Fruit fly (Drosophila melanogaster) whole organism, embryonic: ENCODE measurements around the gene Syt12.

Experiments
- ATbp ChIP-seq: fragments of 200-800 bp; sonication (Bioruptor generic); optimal IDR thresholded peaks from 2 replicates; lab custom pipeline; 2017; ENCODE audit warnings: missing biosample characterization, mild to moderate bottlenecking, missing genetic modification characterization, missing genetic modification reagents
- Atf-2 ChIP-seq: fragments of 200-800 bp; sonication (Bioruptor generic); optimal IDR thresholded peaks from 2 replicates; lab custom pipeline; 2016; ENCODE audit warnings: missing biosample characterization, missing genetic modification characterization
- B-H2 ChIP-seq: fragments of 200-800 bp; sonication (Bioruptor generic); optimal IDR thresholded peaks from 2 replicates; lab custom pipeline; 2018; ENCODE audit warnings: missing biosample characterization, mild to moderate bottlenecking, missing genetic modification characterization
- CG10274 ChIP-seq: fragments of 200-800 bp; sonication (Bioruptor generic); optimal IDR thresholded peaks from 3 replicates; lab custom pipeline; 2017; ENCODE audit warnings: missing biosample characterization, mild to moderate bottlenecking, missing genetic modification characterization
- CG10321 ChIP-seq: fragments of 200-800 bp; sonication (Bioruptor generic); IDR thresholded peaks from 2 replicates; pipeline ENCODE4 v1.3.6; 2022; ENCODE audit warnings: missing biosample characterization, missing genetic modification characterization
- CG11085 ChIP-seq: fragments of 200-800 bp; sonication (Bioruptor generic); IDR thresholded peaks from 2 replicates; pipeline ENCODE4 v1.3.6; 2022; ENCODE audit warnings: missing biosample characterization, missing genetic modification characterization
- CG11247 ChIP-seq: fragments of 200-800 bp; sonication (Bioruptor generic); IDR thresholded peaks from 2 replicates; pipeline ENCODE4 v1.3.6; 2022; ENCODE audit warnings: missing biosample characterization, missing genetic modification characterization
- CG11456 ChIP-seq: fragments of 200-800 bp; sonication (Bioruptor generic); IDR thresholded peaks from 3 replicates; pipeline ENCODE4 v1.3.6; 2022; ENCODE audit warnings: missing biosample characterization, missing genetic modification characterization
- CG12155 ChIP-seq: fragments of 200-800 bp; sonication (Bioruptor generic); optimal IDR thresholded peaks from 3 replicates; lab custom pipeline; 2016; ENCODE audit warnings: missing biosample characterization, missing genetic modification characterization
- CG13123 ChIP-seq: fragments of 200-800 bp; sonication (Bioruptor generic); optimal IDR thresholded peaks from 2 replicates; lab custom pipeline; 2016; ENCODE audit warnings: missing biosample characterization, missing genetic modification characterization
- CG13296 ChIP-seq: fragments of 200-800 bp; sonication (Bioruptor generic); optimal IDR thresholded peaks from 3 replicates; lab custom pipeline; 2018; ENCODE audit warnings: missing biosample characterization, mild to moderate bottlenecking, missing genetic modification characterization
- CG13624 ChIP-seq: fragments of 200-800 bp; sonication (Bioruptor generic); optimal IDR thresholded peaks from 2 replicates; lab custom pipeline; 2016; ENCODE audit warnings: missing biosample characterization, missing genetic modification characterization
- CG15514 ChIP-seq: fragments of 200-800 bp; sonication (Bioruptor generic); optimal IDR thresholded peaks from 3 replicates; lab custom pipeline; 2017; ENCODE audit warnings: missing biosample characterization, missing genetic modification characterization, mild to moderate bottlenecking, moderate library complexity, missing genetic modification reagents
- CG16863 ChIP-seq: fragments of 200-800 bp; sonication (Bioruptor generic); optimal IDR thresholded peaks from 3 replicates; lab custom pipeline; 2016; ENCODE audit warnings: missing biosample characterization, missing genetic modification characterization
- CG17385 ChIP-seq: fragments of 200-800 bp; sonication (Bioruptor generic); optimal IDR thresholded peaks from 3 replicates; lab custom pipeline; 2018; ENCODE audit warnings: missing biosample characterization, mild to moderate bottlenecking, missing genetic modification characterization
- CG17568 ChIP-seq: fragments of 200-800 bp; sonication (Bioruptor generic); optimal IDR thresholded peaks from 2 replicates; lab custom pipeline; 2018; ENCODE audit warnings: missing biosample characterization, mild to moderate bottlenecking, missing genetic modification characterization, moderate library complexity
- CG18619 ChIP-seq: fragments of 200-800 bp; sonication (Bioruptor generic); optimal IDR thresholded peaks from 3 replicates; lab custom pipeline; 2017; ENCODE audit warnings: missing biosample characterization, mild to moderate bottlenecking, missing genetic modification characterization
- CG32767 ChIP-seq: fragments of 200-800 bp; sonication (Bioruptor generic); IDR thresholded peaks from 2 replicates; pipeline ENCODE4 v1.3.6; 2022; ENCODE audit warnings: missing biosample characterization, missing genetic modification characterization
- CG3407 ChIP-seq: fragments of 200-800 bp; sonication (Bioruptor generic); optimal IDR thresholded peaks from 2 replicates; lab custom pipeline; 2018; ENCODE audit warnings: missing biosample characterization, mild to moderate bottlenecking, missing genetic modification characterization
- CG4282 ChIP-seq: fragments of 200-800 bp; sonication (Bioruptor generic); optimal IDR thresholded peaks from 2 replicates; lab custom pipeline; 2016; ENCODE audit warnings: missing biosample characterization, missing genetic modification characterization
- CG4360 ChIP-seq: fragments of 200-800 bp; sonication (Bioruptor generic); IDR thresholded peaks from 2 replicates; pipeline ENCODE4 v1.3.6; 2022; ENCODE audit warnings: missing biosample characterization, missing genetic modification characterization
- Dp ChIP-seq: fragments of 200-800 bp; sonication (Bioruptor generic); optimal IDR thresholded peaks from 2 replicates; lab custom pipeline; 2018; ENCODE audit warnings: missing biosample characterization, mild to moderate bottlenecking, missing genetic modification characterization, moderate library complexity
- E2f2 ChIP-seq: fragments of 200-800 bp; sonication (Bioruptor generic); IDR thresholded peaks from 2 replicates; pipeline ENCODE4 v1.3.6; 2022; ENCODE audit warnings: missing biosample characterization, missing genetic modification characterization
- Elba2 ChIP-seq: fragments of 200-800 bp; sonication (Bioruptor generic); optimal IDR thresholded peaks from 3 replicates; lab custom pipeline; 2016; ENCODE audit warnings: missing biosample characterization, missing genetic modification characterization
- HmgD ChIP-seq: fragments of 200-800 bp; sonication (Bioruptor generic); optimal IDR thresholded peaks from 3 replicates; lab custom pipeline; 2016; ENCODE audit warnings: missing biosample characterization, missing genetic modification characterization
- PHDP ChIP-seq: fragments of 200-800 bp; sonication (Bioruptor generic); optimal IDR thresholded peaks from 3 replicates; lab custom pipeline; 2018; ENCODE audit warnings: missing biosample characterization, mild to moderate bottlenecking, missing genetic modification characterization, moderate library complexity
- Sox102F ChIP-seq: fragments of 200-800 bp; sonication (Bioruptor generic); optimal IDR thresholded peaks from 2 replicates; lab custom pipeline; 2018; ENCODE audit warnings: missing biosample characterization, mild to moderate bottlenecking, missing genetic modification characterization, moderate library complexity
- Spps ChIP-seq: fragments of 200-800 bp; sonication (Bioruptor generic); optimal IDR thresholded peaks from 2 replicates; lab custom pipeline; 2018; ENCODE audit warnings: missing biosample characterization, mild to moderate bottlenecking, missing genetic modification characterization
- Taf1 ChIP-seq: fragments of 200-800 bp; sonication (Bioruptor generic); IDR thresholded peaks from 2 replicates; pipeline ENCODE4 v1.3.6; 2022; ENCODE audit warnings: missing biosample characterization, missing genetic modification characterization
- amos ChIP-seq: fragments of 200-800 bp; sonication (Bioruptor generic); IDR thresholded peaks from 2 replicates; pipeline ENCODE4 v1.3.6; 2022; ENCODE audit warnings: missing biosample characterization, missing genetic modification characterization; ENCODE audit not compliant: partially characterized antibody
- ash1 ChIP-seq: fragments of 200-800 bp; sonication (Bioruptor generic); optimal IDR thresholded peaks from 2 replicates; lab custom pipeline; 2018; ENCODE audit warnings: missing biosample characterization, mild to moderate bottlenecking, missing genetic modification characterization
- chn ChIP-seq: fragments of 200-800 bp; sonication (Bioruptor generic); optimal IDR thresholded peaks from 2 replicates; lab custom pipeline; 2016; ENCODE audit warnings: missing biosample characterization, missing genetic modification characterization
- corto ChIP-seq: fragments of 200-800 bp; sonication (Bioruptor generic); optimal IDR thresholded peaks from 2 replicates; lab custom pipeline; 2016; ENCODE audit warnings: missing biosample characterization, mild to moderate bottlenecking, missing genetic modification characterization, moderate library complexity
- crol ChIP-seq: fragments of 200-800 bp; sonication (Bioruptor generic); IDR thresholded peaks from 2 replicates; pipeline ENCODE4 v1.3.6; 2022; ENCODE audit warnings: missing biosample characterization, missing genetic modification characterization
- esg ChIP-seq: fragments of 200-800 bp; sonication (Bioruptor generic); conservative IDR thresholded peaks from 2 replicates; pipeline ENCODE4 v1.3.6; 2022; ENCODE audit warnings: missing biosample characterization, missing genetic modification characterization
- exex ChIP-seq: fragments of 200-800 bp; sonication (Bioruptor generic); optimal IDR thresholded peaks from 4 replicates; lab custom pipeline; 2018; ENCODE audit warnings: missing biosample characterization, mild to moderate bottlenecking, missing genetic modification characterization, moderate library complexity
- fd102C ChIP-seq: fragments of 200-800 bp; sonication (Bioruptor generic); optimal IDR thresholded peaks from 2 replicates; lab custom pipeline; 2018; ENCODE audit warnings: missing biosample characterization, mild to moderate bottlenecking, missing genetic modification characterization, moderate library complexity
- ftz-f1 ChIP-seq: fragments of 200-800 bp; sonication (Bioruptor generic); optimal IDR thresholded peaks from 2 replicates; lab custom pipeline; 2016; ENCODE audit warnings: missing biosample characterization, missing genetic modification characterization
- klu ChIP-seq: fragments of 200-800 bp; sonication (Bioruptor generic); IDR thresholded peaks from 2 replicates; pipeline ENCODE4 v1.3.6; 2022; ENCODE audit warnings: missing biosample characterization, missing genetic modification characterization
- lov ChIP-seq, 2 experiments: fragments of 200-800 bp in 1 of 2; fragments of >200 bp in 1 of 2; sonication (Bioruptor generic) in 1 of 2; IDR thresholded peaks in 1 of 2; optimal IDR thresholded peaks in 1 of 2; 2 replicates in 1 of 2; 3 replicates in 1 of 2; pipeline versions ENCODE4 v1.3.6 to Lab custom; 2017 to 2022; ENCODE audit warnings: missing biosample characterization in 1 of 2, missing genetic modification characterization in 1 of 2
- oc ChIP-seq: fragments of 200-800 bp; sonication (Bioruptor generic); optimal IDR thresholded peaks from 2 replicates; lab custom pipeline; 2018; ENCODE audit warnings: missing biosample characterization, mild to moderate bottlenecking, missing genetic modification characterization, moderate library complexity
- odd ChIP-seq: fragments of 200-800 bp; sonication (Bioruptor generic); optimal IDR thresholded peaks from 2 replicates; lab custom pipeline; 2017; ENCODE audit warnings: missing biosample characterization, mild to moderate bottlenecking, missing genetic modification characterization
- otp ChIP-seq: fragments of 200-800 bp; sonication (Bioruptor generic); IDR thresholded peaks from 3 replicates; pipeline ENCODE4, ENCODE4 v1.3.6; 2022; ENCODE audit warnings: missing biosample characterization, missing genetic modification characterization
- ranshi ChIP-seq: fragments of 200-800 bp; sonication (Bioruptor generic); IDR thresholded peaks from 2 replicates; pipeline ENCODE4 v1.3.6; 2022; ENCODE audit warnings: missing biosample characterization, missing genetic modification characterization
- sc ChIP-seq, 3 experiments: fragments of >200 bp in 2 of 3; fragments of 200-800 bp in 1 of 3; sonication (Bioruptor generic) in 1 of 3; optimal IDR thresholded peaks; 2 replicates in 2 of 3; 3 replicates in 1 of 3; lab custom pipeline; 2017; ENCODE audit warnings: mild to moderate bottlenecking in 1 of 3, missing biosample characterization in 1 of 3, missing genetic modification characterization in 1 of 3, missing genetic modification reagents in 1 of 3
- sens ChIP-seq: fragments of 200-800 bp; sonication (Bioruptor generic); peaks from one replicate; lab custom pipeline; 2016; ENCODE audit warnings: missing biosample characterization, missing genetic modification characterization
- yki ChIP-seq: fragments of >200 bp; optimal IDR thresholded peaks from 3 replicates; lab custom pipeline; 2018
- z ChIP-seq: fragments of 200-800 bp; sonication (Bioruptor generic); IDR thresholded peaks from 3 replicates; pipeline ENCODE4 v1.3.6; 2022; ENCODE audit warnings: missing biosample characterization, missing genetic modification characterization

The Syt12 gene

dm6 chrX:13373239-13374153, 14.4 kb downstream of the Syt12 start (continued):
- TF ChIP-seq CG4282 (GFP tag; lab: Kevin White, UChicago) (no peak), Taf1 (GFP tag; lab: Robert Waterston, UW) (peak; percentile 70), CG10321 (no peak), odd (peak; percentile 68), E2f2 (GFP tag; lab: Robert Waterston, UW) (peak; percentile 85), CG11247 (peak; percentile 65), PHDP (tag; lab: Kevin White, UChicago) (peak; percentile 90), amos (GFP tag; lab: Robert Waterston, UW) (no peak), CG18619 (GFP tag; lab: Kevin White, UChicago) (peak; percentile 85), Spps (peak; percentile 62), otp (peak; percentile 81; the same call in 2 of the 3 replicates), exex (tag; lab: Kevin White, UChicago) (peak; percentile 75), CG3407 (GFP tag; lab: Kevin White, UChicago) (peak; percentile 82), CG13296 (GFP tag; lab: Kevin White, UChicago) (peak; percentile 77), ATbp (GFP tag; lab: Kevin White, UChicago) (peak; percentile 82), CG13123 (GFP tag; lab: Kevin White, UChicago) (peak; percentile 70), Atf-2 (GFP tag; lab: Kevin White, UChicago) (peak; percentile 6), fd102C (GFP tag; lab: Kevin White, UChicago) (no peak), chn (GFP tag; lab: Kevin White, UChicago) (peak; percentile 35), Dp (GFP tag; lab: Kevin White, UChicago) (peak; percentile 79), lov (optimal IDR thresholded peaks at IDR 0.05; lab: Kevin White, UChicago) (no peak), lov (GFP tag; IDR thresholded peaks at IDR 0.05; lab: Robert Waterston, UW) (no peak), HmgD (GFP tag; lab: Kevin White, UChicago) (no peak), yki (lab: Kevin White, UChicago) (no peak), CG4360 (GFP tag; lab: Robert Waterston, UW) (0 out of 2 replicates have a peak, but pooled peaks have one; percentile 27), crol (GFP tag; lab: Robert Waterston, UW) (no peak), Elba2 (GFP tag; lab: Kevin White, UChicago) (no peak), B-H2 (GFP tag; lab: Kevin White, UChicago) (peak; percentile 42), CG11456 (GFP tag; lab: Robert Waterston, UW) (peak; percentile 82), CG17385 (peak; percentile 96), CG32767 (GFP tag; lab: Robert Waterston, UW) (peak; percentile 79), CG11085 (GFP tag; lab: Robert Waterston, UW) (peak; percentile 73), z (peak; percentile 79; the same call in 2 of the 3 replicates), sens (GFP tag; lab: Kevin White, UChicago) (peak; percentile 91), CG17568 (GFP tag; lab: Kevin White, UChicago) (peak; percentile 84), corto (GFP tag; lab: Kevin White, UChicago) (peak; percentile 72), ash1 (no peak), ranshi (GFP tag; lab: Robert Waterston, UW) (peak; percentile 74), CG16863 (GFP tag; lab: Kevin White, UChicago) (peak; percentile 61), klu (GFP tag; lab: Robert Waterston, UW) (peak; percentile 51; the same call in 1 of the 2 replicates), Sox102F (peak; percentile 89), CG13624 (GFP tag; lab: Kevin White, UChicago) (peak; percentile 2), sc (optimal IDR thresholded peaks at IDR 0.05; lab: Kevin White, UChicago) (no peak), sc (GFP tag; optimal IDR thresholded peaks at IDR 0.05; lab: Kevin White, UChicago) (peak; percentile 80), esg (GFP tag; lab: Robert Waterston, UW) (peak; percentile 81), CG12155 (GFP tag; lab: Kevin White, UChicago) (peak; percentile 78), CG10274 (GFP tag; lab: Kevin White, UChicago) (peak; percentile 34), CG15514 (peak; percentile 59), ftz-f1 (GFP tag; lab: Kevin White, UChicago) (no peak), oc (peak; percentile 86)
